Fruit fly (Drosophila melanogaster): ENCODE data around the gene CG13712.

DNA sequence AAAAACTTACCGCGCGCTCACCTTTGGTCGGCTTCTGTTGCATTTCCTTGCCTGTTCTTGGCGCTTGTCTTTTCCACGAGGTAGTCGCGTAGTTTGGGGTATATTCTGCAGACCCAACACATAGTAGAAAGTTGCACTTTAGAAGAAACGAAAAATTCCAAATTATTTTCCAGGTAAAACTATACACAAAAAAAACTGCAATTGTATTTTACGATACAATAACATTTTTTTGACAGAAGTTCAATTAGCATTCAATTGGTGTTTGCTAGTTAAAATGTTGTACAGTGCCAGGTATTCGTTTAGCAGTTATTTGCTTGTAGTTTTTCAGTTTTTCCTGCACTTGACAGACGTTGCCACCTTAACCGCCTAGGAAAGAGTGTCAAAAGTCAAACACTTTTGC lies 1.2 kb downstream of the CG13712 start:
- no peak for TF ChIP-seq psq (optimal IDR thresholded peaks at IDR 0.05)
- no peak for TF ChIP-seq EcR (GFP tag; optimal IDR thresholded peaks at IDR 0.05)
- no peak for TF ChIP-seq usp (GFP tag; optimal IDR thresholded peaks at IDR 0.05)
- TF ChIP-seq CG8478 (optimal IDR thresholded peaks at IDR 0.05) = no peak

Data from whole organism.